Worm (Caenorhabditis elegans) whole organism, L4 larva: ENCODE results near the gene Y41G9A.17.
A peak's percentile ranks its signal among the peaks of the same experiment; 100 is the strongest.

ENCODE experiments used
- D1046.2 ChIP-seq: fragments of 200-800 bp; sonication (Bioruptor generic); IDR thresholded peaks from 2 replicates; pipeline ENCODE4 v1.3.6; 2022; ENCODE audit warnings: missing genetic modification characterization, missing compliant biosample characterization
- F37D6.2 ChIP-seq: sonication (generic microtip); optimal IDR thresholded peaks from 2 replicates; lab custom pipeline; 2016; ENCODE audit warnings: mild to moderate bottlenecking, missing genetic modification characterization, missing compliant biosample characterization
- F44E2.7 ChIP-seq: fragments of 200-800 bp; sonication (Bioruptor generic); IDR thresholded peaks from 2 replicates; pipeline ENCODE4 v2.1.2; 2022; ENCODE audit warnings: missing genetic modification characterization, missing compliant biosample characterization
- F49E8.2 ChIP-seq: sonication (generic microtip); optimal IDR thresholded peaks from 2 replicates; lab custom pipeline; 2016; ENCODE audit warnings: missing compliant biosample characterization, mild to moderate bottlenecking, missing genetic modification characterization, borderline replicate concordance
- T26A8.4 ChIP-seq: fragments of 200-800 bp; sonication (Bioruptor generic); IDR thresholded peaks from 2 replicates; pipeline ENCODE4 v1.3.6; 2022; ENCODE audit warnings: missing genetic modification characterization, missing compliant biosample characterization
- Y105C5A.15 ChIP-seq: fragments of 200-800 bp; sonication (Bioruptor generic); IDR thresholded peaks from 2 replicates; pipeline ENCODE4 v1.3.6; 2022; ENCODE audit warnings: missing genetic modification characterization, missing compliant biosample characterization
- Y48G9A.11 ChIP-seq: fragments of 200-800 bp; sonication (Bioruptor generic); IDR thresholded peaks from 2 replicates; pipeline ENCODE4 v1.3.6; 2022; ENCODE audit warnings: missing genetic modification reagents, missing genetic modification characterization, missing compliant biosample characterization
- Y75B8A.6 ChIP-seq: fragments of 200-800 bp; sonication (Bioruptor generic); IDR thresholded peaks from 2 replicates; pipeline ENCODE4 v1.3.6; 2022; ENCODE audit warnings: missing genetic modification reagents, missing genetic modification characterization, missing compliant biosample characterization
- ZK337.2 ChIP-seq: fragments of 200-800 bp; sonication (Bioruptor generic); IDR thresholded peaks from 2 replicates; pipeline ENCODE4 v1.3.6; 2022; ENCODE audit warnings: missing genetic modification reagents, missing genetic modification characterization, missing compliant biosample characterization
- arid-1 ChIP-seq: fragments of 200-800 bp; sonication (Bioruptor generic); conservative IDR thresholded peaks from 2 replicates; pipeline ENCODE4 v1.3.6; 2022; ENCODE audit warnings: missing genetic modification reagents, missing genetic modification characterization, missing compliant biosample characterization
- ceh-32 ChIP-seq: sonication (generic microtip); optimal IDR thresholded peaks from 2 replicates; lab custom pipeline; 2016; ENCODE audit warnings: mild to moderate bottlenecking, missing genetic modification characterization, missing compliant biosample characterization; ENCODE audit not compliant: poor library complexity
- ceh-44 ChIP-seq: fragments of 200-800 bp; sonication (Bioruptor generic); IDR thresholded peaks from 2 replicates; pipeline ENCODE4 v1.3.6; 2022; ENCODE audit warnings: missing genetic modification reagents, missing genetic modification characterization, missing compliant biosample characterization
- ceh-62 ChIP-seq: sonication (generic microtip); optimal IDR thresholded peaks from 2 replicates; lab custom pipeline; 2017; ENCODE audit warnings: missing biosample characterization, missing genetic modification characterization
- ceh-82 ChIP-seq: sonication (generic microtip); optimal IDR thresholded peaks from 2 replicates; lab custom pipeline; 2017; ENCODE audit warnings: missing biosample characterization, missing genetic modification characterization
- ces-1 ChIP-seq: fragments of 150-350 bp; sonication (generic microtip); optimal IDR thresholded peaks from 4 replicates; lab custom pipeline; 2014; ENCODE audit warnings: missing biosample characterization, missing genetic modification reagents, missing genetic modification characterization
- cey-2 ChIP-seq: sonication (generic microtip); optimal IDR thresholded peaks from 3 replicates; lab custom pipeline; 2017; ENCODE audit warnings: missing genetic modification characterization, mild to moderate bottlenecking, missing compliant biosample characterization, antibody characterized with exemption, borderline replicate concordance; ENCODE audit not compliant: insufficient read depth
- ctbp-1 ChIP-seq: fragments of 200-800 bp; sonication (Bioruptor generic); IDR thresholded peaks from 2 replicates; pipeline ENCODE4 v1.3.6; 2022; ENCODE audit warnings: missing genetic modification reagents, missing genetic modification characterization, missing compliant biosample characterization
- daf-19 ChIP-seq: fragments of 200-800 bp; sonication (Bioruptor generic); conservative IDR thresholded peaks from 2 replicates; pipeline ENCODE4 v1.3.6; 2022; ENCODE audit warnings: missing genetic modification characterization, missing compliant biosample characterization
- daf-8 ChIP-seq: fragments of 200-800 bp; sonication (Bioruptor generic); IDR thresholded peaks from 2 replicates; pipeline ENCODE4 v1.3.6; 2022; ENCODE audit warnings: missing genetic modification characterization, missing compliant biosample characterization
- dmd-8 ChIP-seq: fragments of 200-800 bp; sonication (Bioruptor generic); IDR thresholded peaks from 2 replicates; pipeline ENCODE4 v1.3.6; 2022; ENCODE audit warnings: missing genetic modification characterization, missing compliant biosample characterization
- egl-27 ChIP-seq: sonication (generic microtip); optimal IDR thresholded peaks from 3 replicates; lab custom pipeline; 2017; ENCODE audit warnings: missing biosample characterization, missing genetic modification reagents, missing genetic modification characterization
- fkh-10 ChIP-seq: fragments of 150-350 bp; optimal IDR thresholded peaks from 2 replicates; lab custom pipeline; 2014; ENCODE audit warnings: missing biosample characterization, missing genetic modification reagents, missing genetic modification characterization
- gei-8 ChIP-seq: fragments of 200-800 bp; sonication (Bioruptor generic); optimal IDR thresholded peaks from 2 replicates; lab custom pipeline; 2018; ENCODE audit warnings: mild to moderate bottlenecking, missing genetic modification characterization, missing compliant biosample characterization
- hlh-11 ChIP-seq: fragments of 200-800 bp; sonication (Bioruptor generic); optimal IDR thresholded peaks from 2 replicates; lab custom pipeline; 2018; ENCODE audit warnings: mild to moderate bottlenecking, missing genetic modification characterization, missing compliant biosample characterization
- lin-15B ChIP-seq: fragments of 150-350 bp; sonication (generic microtip); optimal IDR thresholded peaks from 3 replicates; lab custom pipeline; 2014; ENCODE audit warnings: missing biosample characterization, missing genetic modification characterization
- lin-39 ChIP-seq: fragments of 150-350 bp; optimal IDR thresholded peaks from 2 replicates; lab custom pipeline; 2014; ENCODE audit warnings: missing biosample characterization, missing genetic modification reagents, missing genetic modification characterization
- mdl-1 ChIP-seq, 2 experiments: fragments of 150-350 bp in 1 of 2; sonication (generic microtip) in 1 of 2; optimal IDR thresholded peaks; 2 replicates each; lab custom pipeline; 2014 to 2017; ENCODE audit warnings: missing biosample characterization in 2 of 2, missing genetic modification characterization in 2 of 2
- mdt-29 ChIP-seq: fragments of 200-800 bp; sonication (Bioruptor generic); IDR thresholded peaks from 2 replicates; pipeline ENCODE4 v1.3.6; 2022; ENCODE audit warnings: missing genetic modification reagents, missing genetic modification characterization, missing compliant biosample characterization
- mxl-2 ChIP-seq: fragments of 200-800 bp; sonication (Bioruptor generic); conservative IDR thresholded peaks from 2 replicates; pipeline ENCODE4 v1.3.6; 2022; ENCODE audit warnings: missing genetic modification reagents, missing genetic modification characterization, missing compliant biosample characterization
- mxl-3 ChIP-seq: fragments of 200-800 bp; sonication (Bioruptor generic); optimal IDR thresholded peaks from 2 replicates; lab custom pipeline; 2018; ENCODE audit warnings: mild to moderate bottlenecking, missing genetic modification characterization, missing compliant biosample characterization
- nhr-237 ChIP-seq: sonication (generic microtip); optimal IDR thresholded peaks from 2 replicates; lab custom pipeline; 2017; ENCODE audit warnings: missing biosample characterization, missing genetic modification characterization
- nhr-25 ChIP-seq: sonication (generic microtip); optimal IDR thresholded peaks from 2 replicates; lab custom pipeline; 2017; ENCODE audit warnings: missing genetic modification characterization, mild to moderate bottlenecking, missing compliant biosample characterization, antibody characterized with exemption, moderate library complexity, borderline replicate concordance; ENCODE audit not compliant: insufficient read depth
- nhr-28 ChIP-seq: fragments of 150-350 bp; optimal IDR thresholded peaks from 2 replicates; lab custom pipeline; 2014; ENCODE audit warnings: missing biosample characterization, missing genetic modification characterization
- nhr-41 ChIP-seq: fragments of 200-800 bp; sonication (Bioruptor generic); IDR thresholded peaks from 2 replicates; pipeline ENCODE4 v1.3.6; 2022; ENCODE audit warnings: missing genetic modification reagents, missing genetic modification characterization, missing compliant biosample characterization
- nhr-42 ChIP-seq: fragments of 200-800 bp; sonication (Bioruptor generic); IDR thresholded peaks from 2 replicates; pipeline ENCODE4 v1.3.6; 2022; ENCODE audit warnings: missing genetic modification characterization, missing compliant biosample characterization
- nhr-6 ChIP-seq: fragments of 150-350 bp; optimal IDR thresholded peaks from 2 replicates; lab custom pipeline; 2014; ENCODE audit warnings: missing biosample characterization, missing genetic modification characterization
- pha-4 ChIP-seq, 2 experiments: fragments of 150-350 bp in 1 of 2; fragments of 200-800 bp in 1 of 2; sonication (Bioruptor generic) in 1 of 2; IDR thresholded peaks in 1 of 2; optimal IDR thresholded peaks in 1 of 2; 2 replicates each; pipeline versions ENCODE4 v1.3.6 to Lab custom; 2014 to 2022; ENCODE audit warnings: missing genetic modification characterization in 2 of 2, missing genetic modification reagents in 2 of 2, missing biosample characterization in 1 of 2, missing compliant biosample characterization in 1 of 2
- pqm-1 ChIP-seq: sonication (generic microtip); optimal IDR thresholded peaks from 2 replicates; lab custom pipeline; 2017; ENCODE audit warnings: missing biosample characterization, missing genetic modification characterization
- sdz-12 ChIP-seq: fragments of 200-800 bp; sonication (Bioruptor generic); optimal IDR thresholded peaks from 2 replicates; lab custom pipeline; 2018; ENCODE audit warnings: mild to moderate bottlenecking, missing genetic modification characterization, missing compliant biosample characterization
- skn-1 ChIP-seq: fragments of 150-350 bp; optimal IDR thresholded peaks from 2 replicates; lab custom pipeline; 2014; ENCODE audit warnings: missing biosample characterization, missing genetic modification characterization
- snpc-1.2 ChIP-seq: fragments of 200-800 bp; sonication (Bioruptor generic); IDR thresholded peaks from 2 replicates; pipeline ENCODE4 v1.3.6; 2022; ENCODE audit warnings: missing genetic modification reagents, missing genetic modification characterization, missing compliant biosample characterization
- snpc-4 ChIP-seq: fragments of 150-350 bp; optimal IDR thresholded peaks from 2 replicates; lab custom pipeline; 2014; ENCODE audit warnings: missing biosample characterization, missing genetic modification characterization
- spr-1 ChIP-seq: sonication (generic microtip); optimal IDR thresholded peaks from 2 replicates; lab custom pipeline; 2016; ENCODE audit warnings: mild to moderate bottlenecking, missing genetic modification characterization, missing compliant biosample characterization
- spr-3 ChIP-seq: fragments of 200-800 bp; sonication (Bioruptor generic); optimal IDR thresholded peaks from 2 replicates; lab custom pipeline; 2018; ENCODE audit warnings: mild to moderate bottlenecking, missing genetic modification characterization, missing compliant biosample characterization
- unc-62 ChIP-seq, 3 experiments: fragments of 150-350 bp in 1 of 3; sonication (generic microtip); optimal IDR thresholded peaks in 2 of 3; peaks in 1 of 3; 1 replicate in 1 of 3; 2 replicates in 2 of 3; lab custom pipeline; 2014 to 2017; ENCODE audit warnings: missing biosample characterization in 3 of 3, missing genetic modification characterization in 3 of 3, missing genetic modification reagents in 3 of 3, missing genotype in 1 of 3
- ztf-11 ChIP-seq: fragments of 150-350 bp; optimal IDR thresholded peaks from 2 replicates; lab custom pipeline; 2014; ENCODE audit warnings: missing biosample characterization, missing genetic modification characterization

Y41G9A.17 gene

ce11 chrX:3040609-3041008 lies 41.1 kb upstream of the Y41G9A.17 start (continued):
- 0 out of 2 replicates have a peak, but pooled peaks have one; percentile 36 for TF ChIP-seq ctbp-1 (GFP tag; lab: Robert Waterston, UW)
- TF ChIP-seq hlh-11, result peak; percentile 8
- no peak for TF ChIP-seq egl-27 (tag; lab: Kevin White, UChicago)
- no peak for TF ChIP-seq nhr-42 (GFP tag; lab: Robert Waterston, UW)
- no peak for TF ChIP-seq daf-19
- TF ChIP-seq, all 104 proteins: peak for 8

DNA sequence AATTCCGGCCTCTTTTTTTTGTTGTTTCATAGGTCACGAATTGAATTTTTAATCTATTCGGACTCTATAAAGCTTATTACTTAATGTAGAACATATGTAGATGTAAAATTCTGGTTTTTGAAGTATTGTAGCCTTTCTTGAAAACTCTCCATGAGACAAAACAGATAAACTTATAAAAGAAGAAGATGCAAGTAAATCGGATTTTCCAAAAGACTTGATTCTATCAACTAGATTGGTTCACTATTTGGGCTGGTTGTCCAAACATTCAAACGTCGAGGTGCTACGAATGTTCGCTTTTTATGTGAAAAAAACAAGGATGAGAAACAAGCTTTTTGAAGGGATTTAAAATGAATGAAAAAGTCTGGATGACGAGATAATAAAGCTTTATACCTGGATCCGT lies 40.5 kb upstream of the Y41G9A.17 start:
- TF ChIP-seq mxl-3 (no peak), F49E8.2 (tag; lab: Kevin White, UChicago) (no peak), spr-1 (tag; lab: Kevin White, UChicago) (no peak), Y48G9A.11 (GFP tag; lab: Robert Waterston, UW) (no peak), fkh-10 (GFP tag; lab: Kevin White, UChicago) (peak; percentile 33), ces-1 (peak; percentile 53), spr-3 (GFP tag; lab: Kevin White, UChicago) (no peak), mdt-29 (no peak), T26A8.4 (no peak), snpc-1.2 (no peak), arid-1 (GFP tag; lab: Robert Waterston, UW) (no peak), ceh-44 (GFP tag; lab: Robert Waterston, UW) (no peak), Y105C5A.15 (GFP tag; lab: Robert Waterston, UW) (no peak)

DNA sequence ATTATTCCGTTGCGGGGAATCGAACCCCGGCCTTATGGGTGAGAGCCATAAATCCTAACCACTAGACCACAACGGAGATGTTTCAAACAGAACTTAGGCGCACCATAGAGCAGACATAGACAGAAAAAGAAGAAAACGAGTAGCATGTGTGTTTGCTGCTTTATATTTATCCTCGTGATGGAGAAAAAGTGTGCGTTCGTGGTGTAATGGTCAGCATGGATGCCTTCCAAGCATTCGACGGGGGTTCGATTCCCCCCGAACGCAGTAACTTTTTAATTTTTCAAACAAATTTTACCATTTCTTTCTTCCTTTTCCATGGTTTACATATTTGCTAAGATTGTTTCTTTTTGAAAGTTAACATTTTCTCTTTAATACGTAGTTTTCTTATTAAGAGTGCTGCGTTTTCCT lies 36.4 kb upstream of the Y41G9A.17 start:
- TF ChIP-seq Y75B8A.6 (GFP tag; lab: Robert Waterston, UW) (peak; percentile 97), ceh-32 (peak; percentile 86), lin-39 (tag; lab: Kevin White, UChicago) (peak; percentile 39), Y48G9A.11 (GFP tag; lab: Robert Waterston, UW) (peak; percentile 91), mdt-29 (peak; percentile 97), snpc-4 (tag; lab: Kevin White, UChicago) (no peak), ztf-11 (tag; lab: Kevin White, UChicago) (no peak), nhr-28 (tag; lab: Kevin White, UChicago) (peak; percentile 63), F44E2.7 (peak; percentile 99), sdz-12 (GFP tag; lab: Kevin White, UChicago) (peak; percentile 99), lin-15B (no peak), unc-62 (GFP tag; optimal IDR thresholded peaks at IDR 0.05 in 1 of 2; lab: Kevin White, UChicago) (peak in 1 of 2 experiments; percentile 99), unc-62 (tag; optimal IDR thresholded peaks at IDR 0.05; lab: Kevin White, UChicago) (no peak), pqm-1 (tag; lab: Kevin White, UChicago) (no peak), cey-2 (peak; percentile 3), ctbp-1 (GFP tag; lab: Robert Waterston, UW) (peak; percentile 98), dmd-8 (peak; percentile 100), D1046.2 (GFP tag; lab: Robert Waterston, UW) (peak; percentile 96), nhr-41 (GFP tag; lab: Robert Waterston, UW) (peak; percentile 99), pha-4 (GFP tag; IDR thresholded peaks at IDR 0.05; lab: Robert Waterston, UW) (peak; percentile 98), pha-4 (tag; optimal IDR thresholded peaks at IDR 0.05; lab: Kevin White, UChicago) (peak; percentile 23), ZK337.2 (GFP tag; lab: Robert Waterston, UW) (peak; percentile 95), nhr-25 (peak; percentile 63), arid-1 (GFP tag; lab: Robert Waterston, UW) (peak; percentile 97), mxl-2 (GFP tag; lab: Robert Waterston, UW) (peak; percentile 90), mxl-3 (peak; percentile 71), fkh-10 (GFP tag; lab: Kevin White, UChicago) (peak; percentile 86), daf-8 (GFP tag; lab: Robert Waterston, UW) (peak; percentile 95), ceh-62 (tag; lab: Kevin White, UChicago) (no peak), skn-1 (tag; lab: Kevin White, UChicago) (no peak), ceh-82 (tag; lab: Kevin White, UChicago) (no peak), F37D6.2 (tag; lab: Kevin White, UChicago) (peak; percentile 94), mdl-1 (tag; optimal IDR thresholded peaks at IDR 0.05; lab: Kevin White, UChicago) (peak; percentile 34 to 82), gei-8 (GFP tag; lab: Kevin White, UChicago) (peak; percentile 97), nhr-237 (tag; lab: Kevin White, UChicago) (peak; percentile 1), nhr-6 (tag; lab: Kevin White, UChicago) (peak; percentile 91)
